Worm (Caenorhabditis elegans): Measurements from ENCODE around the gene srw-143.

DNA sequence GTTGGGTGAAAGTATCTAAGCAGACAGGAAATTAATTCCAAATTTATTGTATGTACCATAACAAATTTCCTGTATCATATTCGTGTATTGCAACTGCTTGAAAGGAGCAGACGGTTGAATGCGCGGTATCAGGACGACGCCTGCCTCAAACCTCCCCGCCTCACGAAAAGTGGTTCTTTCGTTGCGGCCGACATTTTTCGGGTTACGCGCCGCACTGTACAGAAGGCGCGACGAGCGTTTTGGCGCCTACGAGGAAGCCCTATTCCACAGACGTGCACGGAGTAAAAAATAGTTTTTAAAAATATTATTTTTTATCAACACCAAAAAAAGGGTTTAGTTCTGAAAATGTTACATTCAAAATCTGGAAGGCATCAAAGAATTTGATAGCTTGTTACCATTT is 21.2 kb downstream of the srw-143 start:
- TF ChIP-seq tlf-1 (GFP tag; optimal IDR thresholded peaks at IDR 0.05): no peak
- TF ChIP-seq unc-62 (GFP tag; optimal IDR thresholded peaks at IDR 0.05): no peak
- TF ChIP-seq sea-2 (GFP tag; IDR thresholded peaks at IDR 0.05): no peak
- no peak for TF ChIP-seq ccch-3 (GFP tag; optimal IDR thresholded peaks at IDR 0.05)
- TF ChIP-seq xnd-1 (tag; optimal IDR thresholded peaks at IDR 0.05): no peak
- TF ChIP-seq ceh-58 (GFP tag; IDR thresholded peaks at IDR 0.05): no peak
- no peak for TF ChIP-seq nhr-90 (tag; optimal IDR thresholded peaks at IDR 0.05)
- no peak for TF ChIP-seq madf-10 (tag; optimal IDR thresholded peaks at IDR 0.05)

Measured in whole organism, young adult.